Fruit fly (Drosophila melanogaster): ENCODE data around the gene CG12115.

The CG12115 gene

DNA sequence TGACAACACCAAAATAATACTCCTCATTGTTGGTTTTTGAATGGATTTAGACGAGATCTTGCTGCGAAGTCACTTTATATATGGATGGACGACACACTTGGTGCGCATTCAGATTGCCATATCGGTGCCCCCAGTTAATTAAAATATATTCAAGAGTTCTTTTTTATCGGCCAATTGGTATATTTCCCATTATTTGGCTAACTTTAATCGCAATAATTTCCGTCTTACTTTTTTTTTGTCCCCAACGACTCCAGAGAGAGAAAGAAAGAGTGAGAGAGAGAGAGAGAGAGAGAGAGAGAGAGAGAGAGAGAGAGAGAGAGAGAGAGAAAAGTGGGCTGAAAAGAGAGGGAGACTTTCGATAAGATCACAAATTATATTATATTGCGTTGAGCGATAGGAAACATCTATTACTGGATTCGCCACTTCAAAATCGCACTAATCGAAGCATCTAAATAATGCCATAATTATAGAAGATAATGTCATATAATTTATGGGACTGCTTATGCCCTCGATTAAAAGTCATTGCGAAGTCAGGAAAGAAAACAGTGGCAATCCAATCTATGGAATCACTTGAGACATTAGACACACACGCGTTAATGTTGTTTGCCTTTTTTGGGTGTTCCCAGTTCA, at the start of gene CG12115:
CG12115 (minus strand) TSS at position 51 of the 630 bp plus-strand sequence.
- no peak for TF ChIP-seq noc (tag; optimal IDR thresholded peaks at IDR 0.05)

DNA sequence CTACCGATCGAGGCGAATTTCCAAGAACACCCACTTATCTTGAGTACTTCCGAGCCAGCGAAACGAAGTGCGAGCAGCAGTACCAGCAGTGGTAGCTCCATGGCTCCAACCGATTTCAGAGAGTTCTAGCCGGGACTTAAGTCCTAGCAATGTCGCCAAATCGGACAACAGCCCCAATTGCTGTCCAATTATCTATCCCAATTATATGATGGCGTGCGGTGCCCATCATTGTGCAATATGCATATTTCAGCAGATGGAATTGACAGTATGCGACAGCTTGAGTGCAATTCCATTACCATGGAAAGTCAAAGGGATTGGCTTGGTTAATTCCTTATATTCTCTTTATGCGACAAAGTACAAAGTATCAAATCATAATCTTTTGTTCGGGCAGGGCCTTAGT, 46.1 kb upstream of the CG12115 start, which contains the start of gene Ir8a:
Ir8a (minus strand) TSS at position 101 of the 400 bp plus-strand sequence.
- TF ChIP-seq noc (tag; optimal IDR thresholded peaks at IDR 0.05): no peak

DNA sequence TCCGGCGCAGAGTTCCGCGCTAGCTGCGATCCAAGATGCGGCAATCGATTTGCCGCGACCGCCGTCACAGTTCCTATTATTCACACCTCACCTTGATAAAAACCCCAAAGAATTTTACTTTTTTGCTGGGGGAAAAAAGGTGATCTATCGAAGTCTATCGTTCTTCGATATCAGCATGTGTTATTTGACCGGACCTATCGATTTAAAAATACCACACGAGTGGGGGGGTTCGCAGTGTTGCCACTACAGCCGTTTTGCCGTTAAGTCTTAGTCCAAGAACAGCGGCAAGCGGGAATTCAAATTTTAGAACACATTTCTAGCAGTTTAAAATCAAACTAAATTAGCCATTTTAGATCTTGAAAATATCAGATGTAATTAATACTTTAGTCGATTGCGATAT, 41.8 kb upstream of the CG12115 start, which contains the start of gene CG12121:
CG12121 (minus strand) TSS at position 180 of the 400 bp plus-strand sequence.
- TF ChIP-seq noc (tag; optimal IDR thresholded peaks at IDR 0.05): no peak

DNA sequence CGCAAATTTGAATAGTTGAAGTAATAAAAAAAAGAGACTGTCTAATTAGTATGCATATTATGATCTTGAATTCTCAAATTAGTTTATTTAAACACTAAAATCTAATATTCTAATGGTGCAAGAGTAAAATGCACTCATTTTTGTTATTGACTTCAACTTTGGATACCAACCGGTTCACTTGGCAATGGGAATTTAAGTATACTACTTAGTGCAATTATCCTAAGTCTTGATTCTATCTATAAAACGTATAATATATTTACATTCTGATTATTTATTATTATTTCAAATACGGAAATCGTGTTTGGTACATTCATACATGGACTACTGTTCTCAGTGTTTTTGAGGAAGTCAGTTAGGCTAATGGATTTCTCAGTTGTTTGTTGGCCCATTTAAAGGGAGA, 36.4 kb upstream of the CG12115 start, which contains the start of gene Gr8a:
Gr8a (plus strand) TSS at position 301 of the 400 bp plus-strand sequence.
- TF ChIP-seq noc (tag; optimal IDR thresholded peaks at IDR 0.05): no peak

DNA sequence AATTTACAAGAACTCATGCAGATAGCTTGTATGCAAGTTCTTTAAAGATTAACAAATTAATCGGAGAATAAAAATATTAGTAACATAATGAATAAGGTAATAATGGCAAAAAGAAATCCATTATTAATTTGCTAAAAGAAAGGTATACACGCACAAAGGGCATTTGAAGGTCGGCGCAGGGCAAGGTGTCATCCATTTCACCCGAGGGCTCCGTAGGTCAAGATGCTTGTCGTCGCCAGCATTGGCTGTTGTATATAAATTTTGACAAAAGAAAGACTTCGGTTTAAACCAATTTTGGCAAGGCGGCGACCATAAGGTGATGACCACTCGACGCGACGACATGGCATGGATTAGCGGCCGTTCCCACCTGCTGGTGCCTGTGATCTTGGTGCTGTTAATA, 34.7 kb upstream of the CG12115 start, which contains the start of gene CG15370:
CG15370 (plus strand) TSS at position 301 of the 400 bp plus-strand sequence.
- TF ChIP-seq noc (tag; optimal IDR thresholded peaks at IDR 0.05): no peak

DNA sequence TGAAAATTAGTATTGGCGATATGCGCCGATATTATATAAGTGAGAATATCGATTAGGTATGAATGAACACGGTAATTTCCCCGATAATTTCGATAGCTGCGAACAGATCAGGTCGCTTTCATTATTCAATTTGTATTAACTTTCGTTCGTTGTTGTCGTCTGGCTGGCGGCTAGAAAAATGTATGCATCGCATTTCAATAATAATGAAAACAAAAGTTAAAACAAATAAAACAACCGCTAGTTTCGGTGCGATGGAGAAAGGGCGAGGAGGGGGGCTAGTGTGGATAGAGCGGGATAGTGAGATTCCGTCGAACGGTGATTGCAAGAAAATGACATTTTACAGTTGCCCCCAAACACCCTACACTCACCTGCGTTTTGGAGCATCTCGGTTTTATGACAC, 34.0 kb upstream of the CG12115 start:
- TF ChIP-seq noc (tag; optimal IDR thresholded peaks at IDR 0.05): no peak

- TF ChIP-seq noc (tag; optimal IDR thresholded peaks at IDR 0.05): peak; percentile 15
Observed at dm6 chrX:9223182-9223581, 32.8 kb upstream of the CG12115 start, which contains the start of gene t. Gene t (minus strand): TSS chrX:9223257.

DNA sequence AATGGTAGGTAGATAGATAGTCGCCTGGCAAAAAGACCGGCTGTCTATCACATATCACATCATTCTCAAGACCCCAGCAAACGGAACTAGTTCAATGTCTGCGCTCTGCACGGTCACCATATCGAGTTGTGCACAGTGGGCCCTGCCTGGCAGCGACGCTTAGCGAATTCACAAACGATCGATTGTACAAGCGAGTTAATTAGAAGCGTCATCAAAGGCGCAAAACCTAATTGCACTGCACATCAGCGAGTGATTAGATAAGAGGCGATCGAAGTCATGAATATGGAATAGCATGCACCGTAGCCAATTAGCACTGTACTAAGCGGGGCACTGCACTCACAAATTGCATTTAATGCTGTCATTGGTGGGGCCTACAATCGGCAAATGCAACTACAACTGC, 30.0 kb upstream of the CG12115 start:
- TF ChIP-seq noc (tag; optimal IDR thresholded peaks at IDR 0.05): no peak

DNA sequence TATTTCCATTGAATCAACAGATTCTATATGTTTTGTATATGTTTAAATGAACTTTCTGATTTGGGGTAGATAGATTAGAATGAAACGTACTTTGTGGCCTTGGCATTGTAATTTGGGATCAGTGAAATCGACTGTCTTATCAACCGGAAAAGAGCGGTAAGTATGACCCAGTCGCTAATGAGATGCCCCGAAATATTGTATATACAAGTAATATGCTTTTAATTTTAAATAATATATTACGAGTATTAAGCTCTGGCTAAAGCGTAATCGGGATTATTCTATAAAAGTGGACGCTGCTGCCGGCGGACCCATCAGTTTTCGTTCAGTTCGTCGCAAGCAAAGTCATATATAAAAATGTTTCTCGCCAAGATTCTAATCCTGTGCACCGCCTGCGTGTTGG, 26.2 kb upstream of the CG12115 start, which contains the start of gene CG15369:
CG15369 (plus strand) TSS at position 301 of the 400 bp plus-strand sequence.
- TF ChIP-seq noc (tag; optimal IDR thresholded peaks at IDR 0.05): no peak

dm6 chrX:9215485-9215884, 25.1 kb upstream of the CG12115 start, which contains the start of gene CG15368:
Gene CG15368 (plus strand): TSS chrX:9215785.
- no peak for TF ChIP-seq noc (tag; optimal IDR thresholded peaks at IDR 0.05)

DNA sequence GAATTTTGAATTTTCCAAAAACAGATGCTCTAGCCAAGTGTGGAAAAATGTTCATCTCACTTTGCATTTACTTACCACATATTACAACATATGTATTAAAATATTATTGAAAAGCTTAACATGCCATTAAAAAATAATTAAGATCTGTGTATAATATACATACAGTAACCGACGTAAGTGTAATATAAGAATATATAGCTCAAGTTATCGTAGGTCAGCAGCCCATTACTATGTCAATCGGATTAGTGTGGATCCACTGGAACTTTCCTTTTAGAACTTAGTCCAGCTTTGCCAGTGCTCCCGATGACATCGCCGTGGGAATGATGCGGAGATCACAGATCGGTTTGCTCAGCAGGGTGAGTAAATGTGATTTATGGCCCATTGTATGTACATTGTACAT, 24.2 kb upstream of the CG12115 start, which contains the start of gene Obp8a:
Obp8a (plus strand) TSS at position 301 of the 400 bp plus-strand sequence.
- no peak for TF ChIP-seq noc (tag; optimal IDR thresholded peaks at IDR 0.05)

DNA sequence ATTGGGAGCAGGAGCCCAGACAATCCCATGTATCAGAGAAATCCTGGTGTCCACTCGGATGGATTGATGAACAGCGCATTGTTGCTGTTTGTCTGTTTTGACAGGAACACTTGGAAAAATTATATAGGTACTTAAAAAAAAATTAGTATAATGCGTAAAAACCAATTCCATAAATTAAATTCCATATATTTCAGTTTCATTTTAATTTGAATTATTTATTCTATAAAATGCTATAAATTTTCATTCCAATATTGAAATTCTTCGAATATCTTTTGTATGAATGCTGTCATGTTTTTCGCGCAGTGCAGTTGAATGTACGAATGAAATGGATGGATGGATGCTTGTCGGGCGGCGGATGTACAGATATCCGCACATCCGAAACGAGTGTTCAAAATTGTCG, 20.4 kb upstream of the CG12115 start, which contains the start of gene SmydA-9:
SmydA-9 (minus strand) TSS at position 101 of the 400 bp plus-strand sequence.
- TF ChIP-seq noc (tag; optimal IDR thresholded peaks at IDR 0.05): no peak

- TF ChIP-seq noc (tag; optimal IDR thresholded peaks at IDR 0.05): peak; percentile 91
Observed at dm6 chrX:9201866-9202681, 11.7 kb upstream of the CG12115 start.

DNA sequence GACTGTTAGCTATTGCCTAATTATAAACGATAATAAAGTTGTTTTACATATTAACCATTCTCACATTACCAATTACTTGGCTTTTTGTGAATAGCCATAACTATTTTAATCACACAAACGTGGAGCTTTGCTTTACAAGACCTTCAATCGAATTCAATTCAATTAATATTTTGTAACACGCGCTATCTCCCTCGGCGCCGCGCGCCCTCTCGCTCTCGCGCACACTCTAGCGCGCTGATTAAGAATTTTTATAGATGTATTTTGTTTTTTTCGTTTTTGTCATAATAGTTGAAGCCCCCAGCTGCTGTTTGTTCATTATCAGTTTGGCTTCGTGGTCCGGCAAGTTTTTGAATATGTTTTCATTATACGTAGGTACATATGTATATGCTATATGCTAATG, 10.7 kb upstream of the CG12115 start:
- no peak for TF ChIP-seq noc (tag; optimal IDR thresholded peaks at IDR 0.05)

DNA sequence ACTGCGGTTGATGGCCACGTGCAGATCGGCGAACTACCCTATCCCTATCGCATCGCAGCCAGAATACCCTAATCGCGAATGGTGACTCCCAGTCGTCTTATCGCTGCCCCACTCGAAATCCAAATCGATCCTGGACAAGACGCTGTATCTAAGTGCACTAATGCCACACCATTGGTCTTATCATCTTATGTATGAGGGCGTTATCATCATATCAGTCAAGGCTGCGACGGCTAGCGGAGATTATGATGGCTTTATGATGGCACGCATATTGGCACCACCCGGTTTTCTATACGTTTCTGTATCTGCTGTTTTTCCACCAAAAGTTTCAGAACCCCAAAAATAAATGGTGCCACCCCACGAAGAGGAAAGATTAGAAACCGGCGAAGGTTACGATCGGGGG, 9.8 kb upstream of the CG12115 start:
- TF ChIP-seq noc (tag; optimal IDR thresholded peaks at IDR 0.05): no peak

- TF ChIP-seq noc (tag; optimal IDR thresholded peaks at IDR 0.05): peak; percentile 68
Observed at dm6 chrX:9196362-9196761, 6.0 kb upstream of the CG12115 start, which contains the start of gene CG12118. Gene CG12118 (minus strand): TSS chrX:9196414.
